Worm (Caenorhabditis elegans) whole organism, L3 larva: Measurements from ENCODE around the gene nsy-7.

Source experiments
- R02D3.7 ChIP-seq: fragments of 150-350 bp; optimal IDR thresholded peaks from 2 replicates; lab custom pipeline; 2014; ENCODE audit warnings: missing biosample characterization, missing genetic modification characterization
- aly-2 ChIP-seq: fragments of 150-350 bp; optimal IDR thresholded peaks from 2 replicates; lab custom pipeline; 2014; ENCODE audit warnings: missing biosample characterization, missing genetic modification characterization
- ama-1 ChIP-seq: fragments of 150-350 bp; optimal IDR thresholded peaks from 2 replicates; lab custom pipeline; 2018
- egl-27 ChIP-seq: sonication (generic microtip); optimal IDR thresholded peaks from 4 replicates; lab custom pipeline; 2017; ENCODE audit warnings: missing biosample characterization, missing genetic modification reagents, missing genetic modification characterization
- elt-3 ChIP-seq, 3 experiments: fragments of 150-350 bp in 1 of 3; sonication (generic microtip) in 2 of 3; optimal IDR thresholded peaks; 2 replicates in 2 of 3; 4 replicates in 1 of 3; lab custom pipeline; 2014 to 2017; ENCODE audit warnings: missing biosample characterization in 3 of 3, missing genetic modification characterization in 3 of 3
- fos-1 ChIP-seq: fragments of 150-350 bp; optimal IDR thresholded peaks from 2 replicates; lab custom pipeline; 2014; ENCODE audit warnings: missing biosample characterization, missing genetic modification characterization
- jun-1 ChIP-seq: fragments of 150-350 bp; optimal IDR thresholded peaks from 2 replicates; lab custom pipeline; 2014; ENCODE audit warnings: missing biosample characterization, missing genetic modification reagents, missing genetic modification characterization
- mdl-1 ChIP-seq: fragments of 150-350 bp; optimal IDR thresholded peaks from 2 replicates; lab custom pipeline; 2014; ENCODE audit warnings: missing biosample characterization, missing genetic modification characterization
- nhr-237 ChIP-seq: fragments of 150-350 bp; optimal IDR thresholded peaks from 2 replicates; lab custom pipeline; 2014; ENCODE audit warnings: missing biosample characterization, missing genetic modification characterization
- nhr-28 ChIP-seq: fragments of 150-350 bp; optimal IDR thresholded peaks from 2 replicates; lab custom pipeline; 2014; ENCODE audit warnings: missing biosample characterization, missing genetic modification characterization
- nhr-76 ChIP-seq: fragments of 150-350 bp; sonication (generic microtip); optimal IDR thresholded peaks from 5 replicates; lab custom pipeline; 2014; ENCODE audit warnings: missing biosample characterization, missing genetic modification characterization
- pha-4 ChIP-seq: fragments of 150-350 bp; optimal IDR thresholded peaks from 2 replicates; lab custom pipeline; 2014; ENCODE audit warnings: missing biosample characterization, missing genetic modification reagents, missing genetic modification characterization
- snpc-4 ChIP-seq: fragments of 150-350 bp; optimal IDR thresholded peaks from 2 replicates; lab custom pipeline; 2014; ENCODE audit warnings: missing biosample characterization, missing genetic modification characterization
- ztf-11 ChIP-seq: fragments of 150-350 bp; optimal IDR thresholded peaks from 2 replicates; lab custom pipeline; 2014; ENCODE audit warnings: missing biosample characterization, missing genetic modification characterization

ce11 chrIV:8076511-8076910 lies 9.9 kb downstream of the nsy-7 start:
- TF ChIP-seq mdl-1 (tag; lab: Kevin White, UChicago) (no peak), jun-1 (no peak), nhr-28 (tag; lab: Kevin White, UChicago) (no peak), egl-27 (tag; lab: Kevin White, UChicago) (no peak), R02D3.7 (tag; lab: Kevin White, UChicago) (no peak), ama-1 (no peak), fos-1 (tag; lab: Kevin White, UChicago) (no peak), nhr-76 (tag; lab: Kevin White, UChicago) (no peak), snpc-4 (no peak), aly-2 (no peak), pha-4 (tag; lab: Kevin White, UChicago) (no peak), ztf-11 (no peak), nhr-237 (tag; lab: Kevin White, UChicago) (no peak), elt-3 (tag; optimal IDR thresholded peaks at IDR 0.05; lab: Kevin White, UChicago) (no peak)
